Worm (Caenorhabditis elegans): ENCODE measurements around the gene ttr-45.

DNA sequence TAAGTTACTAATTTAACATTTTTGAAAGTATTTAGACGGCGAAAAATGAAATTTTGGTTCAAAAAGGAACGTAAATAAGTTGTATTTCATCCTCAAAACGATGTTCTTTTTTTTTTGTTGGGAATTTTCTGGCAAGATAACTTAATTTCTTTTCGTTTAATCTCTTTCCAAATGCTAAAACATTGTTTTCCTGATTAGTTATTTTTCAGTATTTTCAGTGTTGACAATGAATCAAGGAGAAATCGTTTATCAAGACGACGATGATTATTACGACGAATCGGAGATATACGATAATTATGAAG, 13.2 kb upstream of the ttr-45 start, which contains the start of gene lin-54:
- TF ChIP-seq zag-1 (tag; optimal IDR thresholded peaks at IDR 0.05), result no peak
- TF ChIP-seq mab-5 (tag; optimal IDR thresholded peaks at IDR 0.05), result no peak
- TF ChIP-seq egl-27 (tag; optimal IDR thresholded peaks at IDR 0.05), result no peak
- TF ChIP-seq ZK546.5 (tag; optimal IDR thresholded peaks at IDR 0.05), result no peak
